Fruit fly (Drosophila melanogaster): ENCODE results near the gene CG43254.

The CG43254 gene

dm6 chr3R:7719990-7720389 is 19.4 kb downstream of the CG43254 start:
- no peak for TF ChIP-seq Myc (optimal IDR thresholded peaks at IDR 0.05)
- no peak for TF ChIP-seq insv (optimal IDR thresholded peaks at IDR 0.05)
- TF ChIP-seq h (optimal IDR thresholded peaks at IDR 0.05): no peak
- no peak for TF ChIP-seq psq (optimal IDR thresholded peaks at IDR 0.05)
- TF ChIP-seq ttk (optimal IDR thresholded peaks at IDR 0.05): no peak
- no peak for TF ChIP-seq Sin3A (optimal IDR thresholded peaks at IDR 0.05)
